Worm (Caenorhabditis elegans) whole organism, L4 larva: ENCODE measurements around the gene R05G9.1.

Experiments used
- F26F4.8 ChIP-seq: fragments of 200-800 bp; sonication (Bioruptor generic); conservative IDR thresholded peaks from 2 replicates; pipeline ENCODE4 v1.3.6; 2022; ENCODE audit warnings: missing genetic modification characterization, missing compliant biosample characterization
- F49E8.2 ChIP-seq: sonication (generic microtip); optimal IDR thresholded peaks from 2 replicates; lab custom pipeline; 2016; ENCODE audit warnings: missing compliant biosample characterization, mild to moderate bottlenecking, missing genetic modification characterization, borderline replicate concordance
- Y105C5A.15 ChIP-seq: fragments of 200-800 bp; sonication (Bioruptor generic); IDR thresholded peaks from 2 replicates; pipeline ENCODE4 v1.3.6; 2022; ENCODE audit warnings: missing genetic modification characterization, missing compliant biosample characterization
- Y48G9A.11 ChIP-seq: fragments of 200-800 bp; sonication (Bioruptor generic); IDR thresholded peaks from 2 replicates; pipeline ENCODE4 v1.3.6; 2022; ENCODE audit warnings: missing genetic modification reagents, missing genetic modification characterization, missing compliant biosample characterization
- ZK337.2 ChIP-seq: fragments of 200-800 bp; sonication (Bioruptor generic); IDR thresholded peaks from 2 replicates; pipeline ENCODE4 v1.3.6; 2022; ENCODE audit warnings: missing genetic modification reagents, missing genetic modification characterization, missing compliant biosample characterization
- aha-1 ChIP-seq: fragments of 150-350 bp; peaks from one replicate; lab custom pipeline; 2014; ENCODE audit warnings: missing biosample characterization, missing genetic modification characterization
- ces-1 ChIP-seq: fragments of 150-350 bp; sonication (generic microtip); optimal IDR thresholded peaks from 4 replicates; lab custom pipeline; 2014; ENCODE audit warnings: missing biosample characterization, missing genetic modification reagents, missing genetic modification characterization
- daf-16 ChIP-seq, 3 experiments: sonication (generic microtip); optimal IDR thresholded peaks; 2 replicates each; lab custom pipeline; 2016 to 2017; ENCODE audit warnings: missing genetic modification characterization in 3 of 3, missing genetic modification reagents in 3 of 3, mild to moderate bottlenecking in 2 of 3, missing compliant biosample characterization in 2 of 3, missing biosample characterization in 1 of 3, moderate library complexity in 1 of 3
- duxl-1 ChIP-seq: sonication (generic microtip); optimal IDR thresholded peaks from 2 replicates; lab custom pipeline; 2016; ENCODE audit warnings: mild to moderate bottlenecking, missing genetic modification characterization, moderate library complexity, missing compliant biosample characterization; ENCODE audit not compliant: poor library complexity
- dve-1 ChIP-seq: sonication (generic microtip); optimal IDR thresholded peaks from 2 replicates; lab custom pipeline; 2017; ENCODE audit warnings: antibody characterized with exemption, mild to moderate bottlenecking, missing genetic modification characterization, missing compliant biosample characterization; ENCODE audit not compliant: insufficient read depth
- hif-1 ChIP-seq, 2 experiments: sonication (generic microtip); optimal IDR thresholded peaks; 2 replicates each; lab custom pipeline; 2016 to 2017; ENCODE audit warnings: missing compliant biosample characterization in 2 of 2, missing genetic modification characterization in 2 of 2, missing genetic modification reagents in 2 of 2, missing genotype in 2 of 2, mild to moderate bottlenecking in 1 of 2
- hmg-1.1 ChIP-seq: fragments of 200-800 bp; sonication (Bioruptor generic); IDR thresholded peaks from 2 replicates; pipeline ENCODE4 v1.3.6; 2022; ENCODE audit warnings: missing genetic modification reagents, missing genetic modification characterization, missing compliant biosample characterization
- lin-1 ChIP-seq: fragments of 200-800 bp; sonication (Bioruptor generic); IDR thresholded peaks from 2 replicates; pipeline ENCODE4 v1.3.6; 2022; ENCODE audit warnings: missing genetic modification reagents, missing genetic modification characterization, missing compliant biosample characterization
- lin-15B ChIP-seq: fragments of 150-350 bp; sonication (generic microtip); optimal IDR thresholded peaks from 3 replicates; lab custom pipeline; 2014; ENCODE audit warnings: missing biosample characterization, missing genetic modification characterization
- lin-38 ChIP-seq: fragments of 200-800 bp; sonication (Bioruptor generic); IDR thresholded peaks from 2 replicates; pipeline ENCODE4 v1.3.6; 2022; ENCODE audit warnings: missing genetic modification reagents, missing genetic modification characterization, missing compliant biosample characterization
- lir-3 ChIP-seq: sonication (generic microtip); optimal IDR thresholded peaks from 2 replicates; lab custom pipeline; 2016; ENCODE audit warnings: mild to moderate bottlenecking, missing genetic modification characterization, missing compliant biosample characterization
- lsy-2 ChIP-seq, 2 experiments: fragments of 150-350 bp in 1 of 2; sonication (generic microtip) in 1 of 2; optimal IDR thresholded peaks; 2 replicates each; lab custom pipeline; 2014 to 2017; ENCODE audit warnings: missing biosample characterization in 2 of 2, missing genetic modification characterization in 2 of 2
- madf-9 ChIP-seq: fragments of 200-800 bp; sonication (Bioruptor generic); conservative IDR thresholded peaks from 2 replicates; pipeline ENCODE4 v1.3.6; 2022; ENCODE audit warnings: missing genetic modification reagents, missing genetic modification characterization, missing compliant biosample characterization
- mep-1 ChIP-seq: fragments of 150-350 bp; sonication (generic microtip); optimal IDR thresholded peaks from 3 replicates; lab custom pipeline; 2014; ENCODE audit warnings: missing biosample characterization, missing genetic modification characterization
- nhr-10 ChIP-seq: fragments of 150-350 bp; optimal IDR thresholded peaks from 2 replicates; lab custom pipeline; 2014; ENCODE audit warnings: missing biosample characterization, missing genetic modification characterization
- nhr-11 ChIP-seq: fragments of 150-350 bp; optimal IDR thresholded peaks from 2 replicates; lab custom pipeline; 2014; ENCODE audit warnings: missing biosample characterization, missing genetic modification characterization
- nhr-237 ChIP-seq: sonication (generic microtip); optimal IDR thresholded peaks from 2 replicates; lab custom pipeline; 2017; ENCODE audit warnings: missing biosample characterization, missing genetic modification characterization
- nhr-76 ChIP-seq: fragments of 150-350 bp; optimal IDR thresholded peaks from 2 replicates; lab custom pipeline; 2014; ENCODE audit warnings: missing biosample characterization, missing genetic modification characterization
- rbr-2 ChIP-seq: sonication (generic microtip); optimal IDR thresholded peaks from 2 replicates; lab custom pipeline; 2016; ENCODE audit warnings: missing genotype, missing genetic modification characterization, missing compliant biosample characterization
- saeg-2 ChIP-seq: fragments of 200-800 bp; sonication (Bioruptor generic); IDR thresholded peaks from 2 replicates; pipeline ENCODE4 v1.3.6; 2022; ENCODE audit warnings: missing genetic modification reagents, missing genetic modification characterization, missing compliant biosample characterization
- spr-1 ChIP-seq: sonication (generic microtip); optimal IDR thresholded peaks from 2 replicates; lab custom pipeline; 2016; ENCODE audit warnings: mild to moderate bottlenecking, missing genetic modification characterization, missing compliant biosample characterization
- spr-3 ChIP-seq: fragments of 200-800 bp; sonication (Bioruptor generic); optimal IDR thresholded peaks from 2 replicates; lab custom pipeline; 2018; ENCODE audit warnings: mild to moderate bottlenecking, missing genetic modification characterization, missing compliant biosample characterization
- tra-1 ChIP-seq: fragments of 200-800 bp; sonication (Bioruptor generic); IDR thresholded peaks from 2 replicates; pipeline ENCODE4 v1.3.6; 2022; ENCODE audit warnings: missing genetic modification reagents, missing genetic modification characterization, missing compliant biosample characterization
- unc-62 ChIP-seq, 3 experiments: fragments of 150-350 bp in 1 of 3; sonication (generic microtip); optimal IDR thresholded peaks in 2 of 3; peaks in 1 of 3; 1 replicate in 1 of 3; 2 replicates in 2 of 3; lab custom pipeline; 2014 to 2017; ENCODE audit warnings: missing biosample characterization in 3 of 3, missing genetic modification characterization in 3 of 3, missing genetic modification reagents in 3 of 3, missing genotype in 1 of 3
- zip-2 ChIP-seq: fragments of 150-350 bp; optimal IDR thresholded peaks from 2 replicates; lab custom pipeline; 2014; ENCODE audit warnings: missing biosample characterization, missing genetic modification characterization

Gene R05G9.1

DNA sequence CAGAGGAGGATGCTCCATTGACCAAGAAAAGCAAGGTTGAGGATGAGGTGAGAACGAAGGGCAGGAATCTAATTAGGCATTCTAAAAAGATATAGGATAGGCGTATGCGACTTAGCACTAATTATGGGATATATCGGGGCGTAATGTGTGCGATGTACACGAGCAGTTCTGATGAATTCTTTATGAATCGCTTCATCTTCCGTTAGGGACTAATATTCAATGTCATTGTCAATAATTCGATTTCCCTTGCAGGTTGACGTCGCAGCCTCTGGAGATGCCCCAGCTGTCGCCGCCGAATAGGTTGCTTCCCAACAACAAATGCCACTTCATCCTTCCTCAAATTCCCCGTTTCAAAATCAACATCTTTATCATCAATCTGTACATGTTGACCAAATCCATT is 9.8 kb upstream of the R05G9.1 start:
- TF ChIP-seq Y48G9A.11 (GFP tag; lab: Robert Waterston, UW): no peak
- no peak for TF ChIP-seq madf-9 (GFP tag; lab: Robert Waterston, UW)
- no peak for TF ChIP-seq lin-38 (GFP tag; lab: Robert Waterston, UW)
- TF ChIP-seq ces-1: no peak
- TF ChIP-seq lsy-2 (tag; optimal IDR thresholded peaks at IDR 0.05; lab: Kevin White, UChicago): no peak
- TF ChIP-seq nhr-11 (tag; lab: Kevin White, UChicago): no peak
- no peak for TF ChIP-seq mep-1 (tag; lab: Kevin White, UChicago)
- TF ChIP-seq, all 104 proteins: peak for 0

DNA sequence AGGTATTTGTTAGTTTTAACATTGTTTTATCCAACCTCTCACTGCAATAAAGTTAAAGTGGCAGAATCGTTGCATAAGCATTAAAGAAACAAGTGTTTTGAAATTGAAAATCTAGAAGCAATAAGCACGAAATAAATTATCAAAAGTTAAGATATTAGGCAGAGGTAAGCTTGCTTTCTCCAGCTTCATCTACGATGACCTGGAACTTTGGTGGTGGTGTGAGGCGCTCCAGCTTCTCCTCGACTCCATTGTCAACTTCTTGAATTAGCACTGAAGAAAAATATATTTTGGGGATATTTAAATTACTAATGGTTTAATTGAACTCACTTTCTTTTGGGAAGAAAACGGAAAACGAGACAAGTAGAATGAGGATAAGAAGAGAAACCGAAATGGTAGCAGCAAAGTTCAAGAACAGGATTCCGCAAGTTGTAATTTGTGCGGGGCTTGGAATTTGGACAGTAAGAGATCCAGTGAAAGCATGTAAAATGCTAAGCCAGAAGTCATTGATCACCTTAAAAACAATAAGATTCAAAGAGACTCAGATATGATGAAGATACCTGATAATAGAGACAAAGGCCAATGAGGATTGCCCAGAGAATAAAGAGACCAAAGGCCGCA is 9.2 kb upstream of the R05G9.1 start:
- TF ChIP-seq dve-1 (tag; lab: Kevin White, UChicago) (no peak), F26F4.8 (GFP tag; lab: Robert Waterston, UW) (no peak), rbr-2 (tag; lab: Kevin White, UChicago) (no peak), hmg-1.1 (GFP tag; lab: Robert Waterston, UW) (no peak), saeg-2 (no peak), nhr-76 (tag; lab: Kevin White, UChicago) (no peak), Y48G9A.11 (GFP tag; lab: Robert Waterston, UW) (peak; percentile 52; the same call in 1 of the 2 replicates), tra-1 (GFP tag; lab: Robert Waterston, UW) (no peak), unc-62 (GFP tag; optimal IDR thresholded peaks at IDR 0.05 in 1 of 2; lab: Kevin White, UChicago) (peak in 1 of 2 experiments; percentile 94), unc-62 (tag; optimal IDR thresholded peaks at IDR 0.05; lab: Kevin White, UChicago) (no peak), lin-38 (GFP tag; lab: Robert Waterston, UW) (peak; percentile 49), lsy-2 (tag; optimal IDR thresholded peaks at IDR 0.05; lab: Kevin White, UChicago) (peak in 1 of 2 experiments; percentile 27), F49E8.2 (tag; lab: Kevin White, UChicago) (peak; percentile 26), lin-15B (no peak), spr-3 (GFP tag; lab: Kevin White, UChicago) (no peak), spr-1 (no peak), lir-3 (tag; lab: Kevin White, UChicago) (no peak), duxl-1 (tag; lab: Kevin White, UChicago) (peak; percentile 31), nhr-10 (no peak)
- TF ChIP-seq, all 104 proteins: peak for 6

DNA sequence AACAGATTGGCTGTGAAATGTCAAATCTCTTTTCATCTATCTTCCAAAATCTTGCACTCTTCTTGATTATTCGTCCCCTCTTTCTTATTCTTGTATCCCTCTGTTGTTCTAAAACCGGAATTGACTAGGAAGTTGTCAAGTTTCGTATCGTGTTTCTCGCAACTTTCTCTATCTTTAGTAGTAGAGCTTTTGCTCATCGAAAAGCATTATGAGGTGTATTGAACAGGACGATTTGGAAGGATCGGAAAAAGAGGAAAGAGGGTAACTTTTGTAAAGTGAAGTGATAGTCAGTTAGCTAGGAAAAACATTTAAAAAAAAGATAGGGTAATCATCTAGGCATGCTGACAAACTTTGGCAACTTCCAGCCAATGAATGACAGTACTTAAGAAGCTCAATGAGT is 6.5 kb upstream of the R05G9.1 start:
- TF ChIP-seq unc-62 (GFP tag; optimal IDR thresholded peaks at IDR 0.05 in 1 of 2; lab: Kevin White, UChicago) (peak in 1 of 2 experiments; percentile 17), unc-62 (tag; optimal IDR thresholded peaks at IDR 0.05; lab: Kevin White, UChicago) (no peak), nhr-237 (no peak), hif-1 (tag; optimal IDR thresholded peaks at IDR 0.05; lab: Kevin White, UChicago) (no peak), zip-2 (tag; lab: Kevin White, UChicago) (no peak), Y105C5A.15 (GFP tag; lab: Robert Waterston, UW) (no peak), aha-1 (tag; lab: Kevin White, UChicago) (peak; percentile 92), daf-16 (GFP tag; optimal IDR thresholded peaks at IDR 0.05; lab: Kevin White, UChicago) (no peak), daf-16 (tag; optimal IDR thresholded peaks at IDR 0.05; lab: Kevin White, UChicago) (no peak), F26F4.8 (GFP tag; lab: Robert Waterston, UW) (no peak), lin-1 (no peak), tra-1 (GFP tag; lab: Robert Waterston, UW) (no peak), ZK337.2 (GFP tag; lab: Robert Waterston, UW) (no peak), duxl-1 (tag; lab: Kevin White, UChicago) (no peak)
- TF ChIP-seq, all 104 proteins: peak for 2

DNA sequence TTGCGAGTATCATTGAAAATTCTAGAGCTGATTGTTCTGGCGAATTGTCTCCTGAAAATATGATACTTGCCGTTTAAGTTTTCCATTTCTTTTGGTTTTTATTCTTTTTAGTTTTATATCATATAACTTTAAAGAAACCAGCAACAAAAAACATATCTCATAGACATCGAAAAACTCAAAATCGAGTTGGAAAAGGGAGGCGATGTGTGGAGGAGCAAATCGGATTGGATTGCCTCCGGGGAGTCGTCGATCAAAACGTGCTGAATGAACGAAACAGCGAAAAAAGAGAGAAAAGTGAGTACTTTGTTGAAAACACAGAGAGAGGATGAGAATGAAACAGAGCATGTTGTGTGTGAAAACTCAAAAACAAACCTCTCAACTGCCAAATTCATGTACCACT is 5.8 kb upstream of the R05G9.1 start:
- no peak for TF ChIP-seq dve-1 (tag; lab: Kevin White, UChicago)
- TF ChIP-seq unc-62 (GFP tag; optimal IDR thresholded peaks at IDR 0.05 in 1 of 2; lab: Kevin White, UChicago): peak in 1 of 2 experiments; percentile 66
- no peak for TF ChIP-seq unc-62 (tag; optimal IDR thresholded peaks at IDR 0.05; lab: Kevin White, UChicago)
- TF ChIP-seq Y105C5A.15 (GFP tag; lab: Robert Waterston, UW): no peak
